Worm (Caenorhabditis elegans) whole organism, L4/young adult: ENCODE data around the gene F13C5.3.

Experiments
- W03F9.2 ChIP-seq: fragments of 150-350 bp; optimal IDR thresholded peaks from 2 replicates; lab custom pipeline; 2014; ENCODE audit warnings: missing biosample characterization, missing genetic modification characterization
- dao-5 ChIP-seq: sonication (generic microtip); optimal IDR thresholded peaks from 2 replicates; lab custom pipeline; 2016; ENCODE audit warnings: missing genotype, missing genetic modification characterization, moderate library complexity, missing compliant biosample characterization
- him-1 ChIP-seq: sonication (generic microtip); optimal IDR thresholded peaks from 2 replicates; lab custom pipeline; 2016; ENCODE audit warnings: missing genotype, missing genetic modification reagents, missing genetic modification characterization, missing compliant biosample characterization

DNA sequence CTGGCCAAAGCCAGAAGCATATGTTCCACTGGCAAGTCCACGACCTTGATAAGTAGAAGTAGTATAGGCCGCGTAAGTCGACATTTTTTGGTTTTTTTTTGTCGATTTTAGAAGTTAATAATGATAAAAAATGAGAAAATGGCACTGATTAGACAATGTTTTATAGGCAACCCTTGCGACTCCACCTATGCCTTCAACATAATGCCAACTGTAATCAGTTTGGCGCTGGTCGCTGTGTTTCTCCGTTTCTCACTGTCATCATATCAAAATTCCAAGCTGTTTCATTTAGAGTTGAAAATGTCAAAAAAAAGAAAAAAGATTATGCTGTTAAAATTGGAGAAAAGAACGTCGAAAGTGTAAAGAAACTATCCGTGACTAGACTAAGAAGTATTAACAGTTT, 46.2 kb upstream of the F13C5.3 start:
- TF ChIP-seq W03F9.2 (no peak), him-1 (tag; lab: Kevin White, UChicago) (no peak), dao-5 (no peak)
